Fruit fly (Drosophila melanogaster) S2 (cell line): Measurements from ENCODE around the gene CG6230.

Experiments
- CG8478 ChIP-seq: fragments of >200 bp; optimal IDR thresholded peaks from 2 replicates; lab custom pipeline; 2018
- CTCF ChIP-seq, 2 experiments: fragments of >200 bp; optimal IDR thresholded peaks; 2 replicates each; lab custom pipeline; 2018

CG6230 gene

dm6 chr2L:11106562-11106962 is 13.6 kb downstream of the CG6230 start, which contains the start of gene Reps:
TSS of gene Reps (minus strand) at chr2L:11106645.
- TF ChIP-seq CTCF (optimal IDR thresholded peaks at IDR 0.05; lab: Kevin White, UChicago) = peak in 1 of 2 experiments; percentile 11
- no peak for TF ChIP-seq CG8478 (lab: Kevin White, UChicago)

- no peak for TF ChIP-seq CTCF (optimal IDR thresholded peaks at IDR 0.05; lab: Kevin White, UChicago)
- no peak for TF ChIP-seq CG8478 (lab: Kevin White, UChicago)
These were observed 14.8 kb downstream of the CG6230 start for dm6 chr2L:11105320-11105719.

dm6 chr2L:11100516-11101061 is 19.5 kb downstream of the CG6230 start, which contains the start of gene Ge-1:
TSS of gene Ge-1 (minus strand) at chr2L:11100888.
- TF ChIP-seq CG8478 (lab: Kevin White, UChicago) (no peak), CTCF (optimal IDR thresholded peaks at IDR 0.05; lab: Kevin White, UChicago) (no peak)

dm6 chr2L:11091111-11091510 is 29.0 kb downstream of the CG6230 start, which contains the start of gene Wdr59:
TSS of gene Wdr59 (plus strand) at chr2L:11091444.
- TF ChIP-seq CTCF (optimal IDR thresholded peaks at IDR 0.05; lab: Kevin White, UChicago) (no peak), CG8478 (lab: Kevin White, UChicago) (no peak)

dm6 chr2L:11086357-11086924 is 33.7 kb downstream of the CG6230 start, which contains the start of gene CG16854:
TSS of gene CG16854 (plus strand) at chr2L:11086721.
- TF ChIP-seq CG8478 (lab: Kevin White, UChicago) (no peak), CTCF (optimal IDR thresholded peaks at IDR 0.05; lab: Kevin White, UChicago) (no peak)

- TF ChIP-seq CTCF (optimal IDR thresholded peaks at IDR 0.05; lab: Kevin White, UChicago) (no peak), CG8478 (lab: Kevin White, UChicago) (no peak)
These were observed 35.0 kb downstream of the CG6230 start, which contains the start of gene AstCC for dm6 chr2L:11085129-11085528. TSS of gene AstCC (minus strand) at chr2L:11085229.

dm6 chr2L:11082025-11082424 is 38.1 kb downstream of the CG6230 start:
- TF ChIP-seq CG8478 (lab: Kevin White, UChicago) = no peak
- TF ChIP-seq CTCF (optimal IDR thresholded peaks at IDR 0.05; lab: Kevin White, UChicago) = no peak

dm6 chr2L:11081337-11081736 is 38.8 kb downstream of the CG6230 start, which contains the start of gene AstC:
TSS of gene AstC (minus strand) at chr2L:11081399.
- no peak for TF ChIP-seq CTCF (optimal IDR thresholded peaks at IDR 0.05; lab: Kevin White, UChicago)
- TF ChIP-seq CG8478 (lab: Kevin White, UChicago) = no peak

- TF ChIP-seq CTCF (optimal IDR thresholded peaks at IDR 0.05; lab: Kevin White, UChicago) = no peak
- TF ChIP-seq CG8478 (lab: Kevin White, UChicago) = no peak
These were observed 45.0 kb downstream of the CG6230 start, which contains the start of gene CG43725 for dm6 chr2L:11075114-11075513. TSS of gene CG43725 (plus strand) at chr2L:11075513.

dm6 chr2L:11073947-11074346 is 46.2 kb downstream of the CG6230 start:
- TF ChIP-seq CG8478 (lab: Kevin White, UChicago) (no peak), CTCF (optimal IDR thresholded peaks at IDR 0.05; lab: Kevin White, UChicago) (no peak)

- TF ChIP-seq CTCF (optimal IDR thresholded peaks at IDR 0.05; lab: Kevin White, UChicago) (no peak), CG8478 (lab: Kevin White, UChicago) (no peak)
These were observed 47.2 kb downstream of the CG6230 start for dm6 chr2L:11072880-11073279.

- TF ChIP-seq CG8478 (lab: Kevin White, UChicago) = no peak
- TF ChIP-seq CTCF (optimal IDR thresholded peaks at IDR 0.05; lab: Kevin White, UChicago) = no peak
These were observed 47.9 kb downstream of the CG6230 start for dm6 chr2L:11072250-11072649.

dm6 chr2L:11070862-11071261 is 49.3 kb downstream of the CG6230 start, which contains the start of gene CG14915:
TSS of gene CG14915 (plus strand) at chr2L:11071027.
- TF ChIP-seq CG8478 (lab: Kevin White, UChicago) = no peak
- TF ChIP-seq CTCF (optimal IDR thresholded peaks at IDR 0.05; lab: Kevin White, UChicago) = no peak

dm6 chr2L:11069475-11069874 is 50.6 kb downstream of the CG6230 start:
- TF ChIP-seq CTCF (optimal IDR thresholded peaks at IDR 0.05; lab: Kevin White, UChicago) (no peak), CG8478 (lab: Kevin White, UChicago) (no peak)

- TF ChIP-seq CG8478 (lab: Kevin White, UChicago) (no peak), CTCF (optimal IDR thresholded peaks at IDR 0.05; lab: Kevin White, UChicago) (no peak)
These were observed 51.2 kb downstream of the CG6230 start for dm6 chr2L:11068907-11069306.
